Fruit fly (Drosophila melanogaster) whole organism, embryonic: ENCODE data around the gene eIF2gamma.

Source experiments
- Abd-B ChIP-seq: fragments of 200-800 bp; sonication (Bioruptor generic); optimal IDR thresholded peaks from 2 replicates; lab custom pipeline; 2018; ENCODE audit warnings: missing biosample characterization, mild to moderate bottlenecking, missing genetic modification characterization, moderate library complexity
- Adf1 ChIP-seq: fragments of 200-800 bp; sonication (Bioruptor generic); IDR thresholded peaks from 2 replicates; pipeline ENCODE4 v1.3.6; 2022; ENCODE audit warnings: missing biosample characterization, missing genetic modification characterization
- CG10209 ChIP-seq: fragments of 200-800 bp; sonication (Bioruptor generic); optimal IDR thresholded peaks from 3 replicates; lab custom pipeline; 2017; ENCODE audit warnings: missing biosample characterization, mild to moderate bottlenecking, missing genetic modification characterization, missing genetic modification reagents
- CG1024 ChIP-seq: fragments of 200-800 bp; sonication (Bioruptor generic); IDR thresholded peaks from 2 replicates; pipeline ENCODE4 v1.3.6; 2022; ENCODE audit warnings: missing biosample characterization, missing genetic modification characterization
- CG12299 ChIP-seq: fragments of 200-800 bp; sonication (Bioruptor generic); optimal IDR thresholded peaks from 2 replicates; lab custom pipeline; 2018; ENCODE audit warnings: missing biosample characterization, mild to moderate bottlenecking, missing genetic modification characterization
- CG1233 ChIP-seq: fragments of 200-800 bp; sonication (Bioruptor generic); optimal IDR thresholded peaks from 4 replicates; lab custom pipeline; 2018; ENCODE audit warnings: missing biosample characterization, mild to moderate bottlenecking, missing genetic modification characterization
- CG14965 ChIP-seq: fragments of 200-800 bp; sonication (Bioruptor generic); optimal IDR thresholded peaks from 2 replicates; lab custom pipeline; 2016; ENCODE audit warnings: missing biosample characterization, missing genetic modification characterization, borderline replicate concordance
- CG18476 ChIP-seq: fragments of 200-800 bp; sonication (Bioruptor generic); optimal IDR thresholded peaks from 2 replicates; lab custom pipeline; 2016; ENCODE audit warnings: missing biosample characterization, mild to moderate bottlenecking, missing genetic modification characterization
- CG2678 ChIP-seq: fragments of 200-800 bp; sonication (Bioruptor generic); optimal IDR thresholded peaks from 3 replicates; lab custom pipeline; 2019; ENCODE audit warnings: missing biosample characterization, mild to moderate bottlenecking, missing genetic modification characterization, moderate library complexity
- CG4328 ChIP-seq: fragments of 200-800 bp; sonication (Bioruptor generic); optimal IDR thresholded peaks from 3 replicates; lab custom pipeline; 2017; ENCODE audit warnings: missing biosample characterization, missing genetic modification reagents, missing genetic modification characterization
- CG4820 ChIP-seq: fragments of 200-800 bp; sonication (Bioruptor generic); optimal IDR thresholded peaks from 3 replicates; lab custom pipeline; 2016; ENCODE audit warnings: missing biosample characterization, missing genetic modification characterization
- CG5180 ChIP-seq: fragments of 200-800 bp; sonication (Bioruptor generic); optimal IDR thresholded peaks from 3 replicates; lab custom pipeline; 2017; ENCODE audit warnings: missing biosample characterization, missing genetic modification characterization, mild to moderate bottlenecking, moderate library complexity, missing genetic modification reagents
- CG5245 ChIP-seq: fragments of 200-800 bp; sonication (Bioruptor generic); optimal IDR thresholded peaks from 3 replicates; lab custom pipeline; 2016; ENCODE audit warnings: missing biosample characterization, missing genetic modification characterization
- CG6854 ChIP-seq: fragments of 200-800 bp; sonication (Bioruptor generic); optimal IDR thresholded peaks from 3 replicates; lab custom pipeline; 2017; ENCODE audit warnings: missing biosample characterization, mild to moderate bottlenecking, missing genetic modification characterization
- CG7786 ChIP-seq: fragments of 200-800 bp; sonication (Bioruptor generic); optimal IDR thresholded peaks from 2 replicates; lab custom pipeline; 2016; ENCODE audit warnings: missing biosample characterization, missing genetic modification characterization
- CG9817 ChIP-seq: fragments of 200-800 bp; sonication (Bioruptor generic); optimal IDR thresholded peaks from 2 replicates; lab custom pipeline; 2018; ENCODE audit warnings: missing biosample characterization, mild to moderate bottlenecking, missing genetic modification characterization, moderate library complexity
- Dip3 ChIP-seq: fragments of 200-800 bp; sonication (Bioruptor generic); optimal IDR thresholded peaks from 3 replicates; lab custom pipeline; 2016; ENCODE audit warnings: missing biosample characterization, missing genetic modification characterization
- Doc2 ChIP-seq: fragments of 200-800 bp; sonication (Bioruptor generic); IDR thresholded peaks from 2 replicates; pipeline ENCODE4 v1.3.6; 2022; ENCODE audit warnings: missing biosample characterization, missing genetic modification characterization
- Dp ChIP-seq: fragments of 200-800 bp; sonication (Bioruptor generic); optimal IDR thresholded peaks from 2 replicates; lab custom pipeline; 2018; ENCODE audit warnings: missing biosample characterization, mild to moderate bottlenecking, missing genetic modification characterization, moderate library complexity
- ERR ChIP-seq: fragments of 200-800 bp; sonication (Bioruptor generic); optimal IDR thresholded peaks from 2 replicates; lab custom pipeline; 2016; ENCODE audit warnings: missing biosample characterization, missing genetic modification characterization
- Eip74EF ChIP-seq, 2 experiments: fragments of 200-800 bp in 1 of 2; fragments of >200 bp in 1 of 2; sonication (Bioruptor generic) in 1 of 2; optimal IDR thresholded peaks; 2 replicates each; lab custom pipeline; 2017 to 2019; ENCODE audit warnings: missing biosample characterization in 2 of 2, missing genetic modification characterization in 2 of 2, mild to moderate bottlenecking in 1 of 2, moderate library complexity in 1 of 2
- Fer1 ChIP-seq: fragments of 200-800 bp; sonication (Bioruptor generic); optimal IDR thresholded peaks from 2 replicates; lab custom pipeline; 2017; ENCODE audit warnings: missing biosample characterization, mild to moderate bottlenecking, missing genetic modification characterization
- HHEX ChIP-seq: fragments of 200-800 bp; sonication (Bioruptor generic); optimal IDR thresholded peaks from 3 replicates; lab custom pipeline; 2017; ENCODE audit warnings: missing biosample characterization, mild to moderate bottlenecking, missing genetic modification characterization, missing genetic modification reagents
- HLH3B ChIP-seq: fragments of 200-800 bp; sonication (Bioruptor generic); IDR thresholded peaks from 2 replicates; pipeline ENCODE4 v1.3.6; 2022; ENCODE audit warnings: missing biosample characterization, missing genetic modification characterization
- Hey ChIP-seq: fragments of 200-800 bp; sonication (Bioruptor generic); optimal IDR thresholded peaks from 3 replicates; lab custom pipeline; 2018; ENCODE audit warnings: missing biosample characterization, mild to moderate bottlenecking, missing genetic modification characterization
- Hr39 ChIP-seq: fragments of >200 bp; optimal IDR thresholded peaks from 2 replicates; lab custom pipeline; 2017
- Max ChIP-seq: fragments of 200-800 bp; sonication (Bioruptor generic); optimal IDR thresholded peaks from 2 replicates; lab custom pipeline; 2016; ENCODE audit warnings: missing biosample characterization, mild to moderate bottlenecking, missing genetic modification characterization
- Nf-YB ChIP-seq: fragments of 200-800 bp; sonication (Bioruptor generic); optimal IDR thresholded peaks from 3 replicates; lab custom pipeline; 2019; ENCODE audit warnings: missing biosample characterization, mild to moderate bottlenecking, missing genetic modification characterization, moderate library complexity
- Poxn ChIP-seq: fragments of 200-800 bp; sonication (Bioruptor generic); IDR thresholded peaks from 2 replicates; pipeline ENCODE4 v1.3.6; 2022; ENCODE audit warnings: missing biosample characterization, missing genetic modification characterization
- Ravus ChIP-seq: fragments of 200-800 bp; sonication (Bioruptor generic); IDR thresholded peaks from 2 replicates; pipeline ENCODE4 v1.3.6; 2022; ENCODE audit warnings: missing biosample characterization, missing genetic modification characterization
- Taf1 ChIP-seq: fragments of 200-800 bp; sonication (Bioruptor generic); IDR thresholded peaks from 2 replicates; pipeline ENCODE4 v1.3.6; 2022; ENCODE audit warnings: missing biosample characterization, missing genetic modification characterization
- da ChIP-seq: fragments of 200-800 bp; sonication (Bioruptor generic); optimal IDR thresholded peaks from 2 replicates; lab custom pipeline; 2016; ENCODE audit warnings: missing biosample characterization, missing genetic modification characterization
- dan ChIP-seq: fragments of 200-800 bp; sonication (Bioruptor generic); IDR thresholded peaks from 2 replicates; pipeline ENCODE4 v1.3.6; 2022; ENCODE audit warnings: missing biosample characterization, missing genetic modification characterization
- esg ChIP-seq: fragments of 200-800 bp; sonication (Bioruptor generic); conservative IDR thresholded peaks from 2 replicates; pipeline ENCODE4 v1.3.6; 2022; ENCODE audit warnings: missing biosample characterization, missing genetic modification characterization
- exex ChIP-seq: fragments of 200-800 bp; sonication (Bioruptor generic); optimal IDR thresholded peaks from 4 replicates; lab custom pipeline; 2018; ENCODE audit warnings: missing biosample characterization, mild to moderate bottlenecking, missing genetic modification characterization, moderate library complexity
- gt ChIP-seq: fragments of 200-800 bp; sonication (Bioruptor generic); IDR thresholded peaks from 2 replicates; pipeline ENCODE4 v1.3.6; 2022; ENCODE audit warnings: missing biosample characterization, missing genetic modification characterization
- ham ChIP-seq: fragments of 200-800 bp; sonication (Bioruptor generic); IDR thresholded peaks from 2 replicates; pipeline ENCODE4 v1.3.6; 2022; ENCODE audit warnings: missing biosample characterization, missing genetic modification characterization
- her ChIP-seq: fragments of 200-800 bp; sonication (Bioruptor generic); optimal IDR thresholded peaks from 2 replicates; lab custom pipeline; 2016; ENCODE audit warnings: missing biosample characterization, missing genetic modification characterization
- jigr1 ChIP-seq: fragments of 200-800 bp; sonication (Bioruptor generic); IDR thresholded peaks from 3 replicates; pipeline ENCODE4 v1.3.6; 2022; ENCODE audit warnings: missing biosample characterization, missing genetic modification characterization
- jumu ChIP-seq: fragments of 200-800 bp; sonication (Bioruptor generic); optimal IDR thresholded peaks from 3 replicates; lab custom pipeline; 2016; ENCODE audit warnings: missing biosample characterization, missing genetic modification characterization
- lilli ChIP-seq: fragments of 200-800 bp; sonication (Bioruptor generic); optimal IDR thresholded peaks from 3 replicates; lab custom pipeline; 2016; ENCODE audit warnings: missing biosample characterization, missing genetic modification characterization
- lola ChIP-seq, 3 experiments: fragments of >200 bp in 2 of 3; fragments of 200-800 bp in 1 of 3; sonication (Bioruptor generic) in 1 of 3; optimal IDR thresholded peaks; 2 replicates each; lab custom pipeline; 2017 to 2019; ENCODE audit warnings: missing biosample characterization in 3 of 3, missing genetic modification characterization in 3 of 3, mild to moderate bottlenecking in 1 of 3, moderate library complexity in 1 of 3
- pita ChIP-seq: fragments of 200-800 bp; sonication (Bioruptor generic); optimal IDR thresholded peaks from 2 replicates; lab custom pipeline; 2017; ENCODE audit warnings: missing biosample characterization, mild to moderate bottlenecking, missing genetic modification characterization
- scrt ChIP-seq: fragments of 200-800 bp; sonication (Bioruptor generic); optimal IDR thresholded peaks from 2 replicates; lab custom pipeline; 2018; ENCODE audit warnings: missing biosample characterization, mild to moderate bottlenecking, missing genetic modification characterization, moderate library complexity
- shn ChIP-seq: fragments of 200-800 bp; sonication (Bioruptor generic); optimal IDR thresholded peaks from 3 replicates; lab custom pipeline; 2016; ENCODE audit warnings: missing biosample characterization, missing genetic modification characterization
- stwl ChIP-seq: fragments of 200-800 bp; sonication (Bioruptor generic); optimal IDR thresholded peaks from 3 replicates; lab custom pipeline; 2018; ENCODE audit warnings: missing biosample characterization, mild to moderate bottlenecking, missing genetic modification characterization, moderate library complexity
- tio ChIP-seq: fragments of 200-800 bp; sonication (Bioruptor generic); optimal IDR thresholded peaks from 2 replicates; lab custom pipeline; 2017; ENCODE audit warnings: missing biosample characterization, missing genetic modification characterization, inconsistent platforms
- zfh1 ChIP-seq: fragments of 200-800 bp; sonication (Bioruptor generic); IDR thresholded peaks from 3 replicates; pipeline ENCODE4 v1.3.6; 2022; ENCODE audit warnings: missing biosample characterization, missing genetic modification characterization

Gene eIF2gamma

DNA sequence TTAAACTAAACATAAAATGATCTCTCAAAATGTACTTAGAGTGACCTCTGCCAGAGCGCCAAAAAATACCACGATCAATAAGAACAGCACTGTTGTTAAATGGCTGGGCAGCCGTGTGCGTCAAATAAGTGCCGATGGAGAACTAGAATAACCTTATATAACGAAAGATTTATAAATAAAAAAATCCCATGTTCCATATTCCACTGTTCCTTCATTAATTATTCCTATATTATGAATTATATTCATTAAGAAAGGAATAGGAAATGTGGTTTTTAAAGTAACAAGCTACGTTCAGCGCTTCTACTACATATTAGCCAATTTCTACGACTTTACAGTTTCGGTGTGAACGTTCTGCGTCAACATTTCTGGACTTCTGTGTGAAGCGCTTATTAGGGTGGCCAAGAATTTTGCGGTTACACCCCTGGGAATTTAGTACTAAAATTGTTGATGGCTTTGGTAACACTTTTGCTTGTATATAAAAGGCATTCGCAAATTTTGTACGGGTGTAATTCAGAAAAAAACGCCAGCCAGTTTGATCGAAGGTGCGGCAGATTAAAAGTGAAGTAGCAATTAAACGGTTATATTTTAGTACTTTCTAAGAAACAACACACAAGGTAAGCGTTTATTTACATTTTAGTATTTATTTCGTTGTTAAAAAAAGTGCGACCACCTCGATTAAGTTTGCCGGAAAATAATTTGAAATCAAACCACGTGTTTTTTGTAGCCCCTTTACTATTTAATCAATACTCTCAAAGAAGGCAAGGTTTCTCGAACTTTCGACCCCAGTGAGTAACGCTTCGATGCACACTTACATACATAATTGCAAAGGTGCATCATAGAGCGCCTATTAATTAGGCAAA lies 20.8 kb downstream of the eIF2gamma start, which contains the start of the genes tefu and Hsc70-4 (continued):
- TF ChIP-seq CG14965 (GFP tag; lab: Kevin White, UChicago) (no peak), esg (GFP tag; lab: Robert Waterston, UW) (peak; percentile 74), Fer1 (GFP tag; lab: Kevin White, UChicago) (peak; percentile 22), CG6854 (GFP tag; lab: Kevin White, UChicago) (no peak), ham (GFP tag; lab: Robert Waterston, UW) (peak; percentile 52; the same call in 1 of the 2 replicates), exex (tag; lab: Kevin White, UChicago) (peak; percentile 30), CG4820 (GFP tag; lab: Kevin White, UChicago) (peak; percentile 72), CG1024 (GFP tag; lab: Robert Waterston, UW) (peak; percentile 83), Taf1 (GFP tag; lab: Robert Waterston, UW) (no peak; the same call in 1 of the 2 replicates), Doc2 (GFP tag; lab: Robert Waterston, UW) (no peak), CG12299 (tag; lab: Kevin White, UChicago) (peak; percentile 27), shn (GFP tag; lab: Kevin White, UChicago) (peak; percentile 77), her (GFP tag; lab: Kevin White, UChicago) (peak; percentile 28), scrt (peak; percentile 30), Hr39 (no peak), CG9817 (tag; lab: Kevin White, UChicago) (peak; percentile 84), CG5245 (peak; percentile 46), jigr1 (GFP tag; lab: Robert Waterston, UW) (peak; percentile 69; the same call in 2 of the 3 replicates), CG10209 (peak; percentile 69), pita (GFP tag; lab: Kevin White, UChicago) (no peak), Dp (peak; percentile 69), Nf-YB (GFP tag; lab: Kevin White, UChicago) (no peak), Max (GFP tag; lab: Kevin White, UChicago) (peak; percentile 54), CG7786 (GFP tag; lab: Kevin White, UChicago) (peak; percentile 60), zfh1 (GFP tag; lab: Robert Waterston, UW) (peak; percentile 63; the same call in 1 of the 3 replicates), jumu (GFP tag; lab: Kevin White, UChicago) (peak; percentile 78), lilli (GFP tag; lab: Kevin White, UChicago) (peak; percentile 69), stwl (tag; lab: Kevin White, UChicago) (peak; percentile 70), Eip74EF (GFP tag; optimal IDR thresholded peaks at IDR 0.05; lab: Kevin White, UChicago) (peak in 1 of 2 experiments; percentile 82), CG5180 (GFP tag; lab: Kevin White, UChicago) (no peak), HLH3B (peak; percentile 65; the same call in 1 of the 2 replicates), ERR (GFP tag; lab: Kevin White, UChicago) (no peak), da (GFP tag; lab: Kevin White, UChicago) (no peak), HHEX (GFP tag; lab: Kevin White, UChicago) (peak; percentile 52), dan (GFP tag; lab: Robert Waterston, UW) (0 out of 2 replicates have a peak, but pooled peaks have one; percentile 44), tio (GFP tag; lab: Kevin White, UChicago) (no peak), lola (GFP tag; optimal IDR thresholded peaks at IDR 0.05; lab: Kevin White, UChicago) (peak in 2 of 3 experiments; percentile 64 to 93), Ravus (peak; percentile 43), Hey (tag; lab: Kevin White, UChicago) (no peak), CG1233 (GFP tag; lab: Kevin White, UChicago) (peak; percentile 61), Dip3 (GFP tag; lab: Kevin White, UChicago) (peak; percentile 77), Abd-B (GFP tag; lab: Kevin White, UChicago) (peak; percentile 92), CG4328 (GFP tag; lab: Kevin White, UChicago) (no peak), CG2678 (no peak), gt (no peak), CG18476 (GFP tag; lab: Kevin White, UChicago) (peak; percentile 33), Poxn (no peak; the same call in 1 of the 2 replicates), Adf1 (GFP tag; lab: Robert Waterston, UW) (no peak; the same call in 1 of the 2 replicates)
